Worm (Caenorhabditis elegans) whole organism, young adult: ENCODE results near the gene F57G12.2.

ENCODE experiments used
- B0035.1 ChIP-seq: sonication (generic microtip); optimal IDR thresholded peaks from 2 replicates; lab custom pipeline; 2016; ENCODE audit warnings: missing genetic modification characterization, mild to moderate bottlenecking, missing compliant biosample characterization, missing genotype, missing genetic modification reagents
- B0261.1 ChIP-seq: sonication (generic microtip); optimal IDR thresholded peaks from 2 replicates; lab custom pipeline; 2016; ENCODE audit warnings: mild to moderate bottlenecking, missing genetic modification characterization, moderate library complexity, missing compliant biosample characterization
- B0336.3 ChIP-seq: fragments of 200-800 bp; sonication (Bioruptor generic); IDR thresholded peaks from 2 replicates; pipeline ENCODE4 v1.3.6; 2022; ENCODE audit warnings: missing genetic modification characterization, missing compliant biosample characterization
- F10E7.11 ChIP-seq: sonication (generic microtip); optimal IDR thresholded peaks from 2 replicates; lab custom pipeline; 2017; ENCODE audit warnings: mild to moderate bottlenecking, missing genetic modification characterization, moderate library complexity, missing compliant biosample characterization
- F23B12.7 ChIP-seq: sonication (generic microtip); optimal IDR thresholded peaks from 2 replicates; lab custom pipeline; 2017; ENCODE audit warnings: missing genetic modification characterization, mild to moderate bottlenecking, missing compliant biosample characterization, antibody characterized with exemption, moderate library complexity; ENCODE audit not compliant: insufficient read depth
- F37B4.10 ChIP-seq: fragments of 200-800 bp; sonication (Bioruptor generic); IDR thresholded peaks from 2 replicates; pipeline ENCODE4 v1.3.6; 2022; ENCODE audit warnings: missing genetic modification characterization, missing compliant biosample characterization
- F39B2.1 ChIP-seq: fragments of 200-800 bp; sonication (Bioruptor generic); IDR thresholded peaks from 2 replicates; pipeline ENCODE4 v1.3.6; 2022; ENCODE audit warnings: missing genetic modification reagents, missing genetic modification characterization, missing compliant biosample characterization
- F49E8.2 ChIP-seq: sonication (generic microtip); optimal IDR thresholded peaks from 3 replicates; lab custom pipeline; 2017; ENCODE audit warnings: missing genetic modification characterization, mild to moderate bottlenecking, missing compliant biosample characterization, antibody characterized with exemption, moderate library complexity; ENCODE audit not compliant: insufficient read depth
- F57A8.1 ChIP-seq: fragments of 200-800 bp; sonication (Bioruptor generic); optimal IDR thresholded peaks from 2 replicates; lab custom pipeline; 2018; ENCODE audit warnings: mild to moderate bottlenecking, missing genetic modification characterization, moderate library complexity, missing compliant biosample characterization
- Y79H2A.3 ChIP-seq: fragments of 200-800 bp; sonication (Bioruptor generic); conservative IDR thresholded peaks from 2 replicates; pipeline ENCODE4 v1.3.6; 2022; ENCODE audit warnings: missing genetic modification reagents, missing genetic modification characterization, missing compliant biosample characterization
- aptf-3 ChIP-seq: fragments of 200-800 bp; sonication (Bioruptor generic); IDR thresholded peaks from 2 replicates; pipeline ENCODE4 v1.3.6; 2022; ENCODE audit warnings: missing genetic modification characterization, missing compliant biosample characterization
- athp-1 ChIP-seq: sonication (generic microtip); optimal IDR thresholded peaks from 2 replicates; lab custom pipeline; 2017; ENCODE audit warnings: mild to moderate bottlenecking, missing genetic modification characterization, missing compliant biosample characterization
- bed-1 ChIP-seq: fragments of 200-800 bp; sonication (Bioruptor generic); IDR thresholded peaks from 2 replicates; pipeline ENCODE4 v1.3.6; 2022; ENCODE audit warnings: missing genetic modification reagents, missing genetic modification characterization, missing compliant biosample characterization
- cebp-1 ChIP-seq, 2 experiments: fragments of 200-800 bp in 1 of 2; sonication (Bioruptor generic) in 1 of 2; sonication (generic microtip) in 1 of 2; IDR thresholded peaks in 1 of 2; optimal IDR thresholded peaks in 1 of 2; 2 replicates each; pipeline versions ENCODE4 v1.3.6 to Lab custom; 2017 to 2022; ENCODE audit warnings: missing compliant biosample characterization in 2 of 2, missing genetic modification characterization in 2 of 2, mild to moderate bottlenecking in 1 of 2, missing genetic modification reagents in 1 of 2, moderate library complexity in 1 of 2
- cebp-2 ChIP-seq: fragments of 200-800 bp; sonication (Bioruptor generic); IDR thresholded peaks from 2 replicates; pipeline ENCODE4 v1.3.6; 2022; ENCODE audit warnings: missing genetic modification characterization, missing compliant biosample characterization
- chd-7 ChIP-seq: sonication (generic microtip); optimal IDR thresholded peaks from 2 replicates; lab custom pipeline; 2016; ENCODE audit warnings: mild to moderate bottlenecking, missing genetic modification characterization, moderate library complexity, missing compliant biosample characterization
- efl-1 ChIP-seq: fragments of 150-350 bp; optimal IDR thresholded peaks from 2 replicates; lab custom pipeline; 2014; ENCODE audit warnings: missing biosample characterization, missing genetic modification reagents, missing genetic modification characterization
- egl-18 ChIP-seq: fragments of 200-800 bp; sonication (Bioruptor generic); IDR thresholded peaks from 2 replicates; pipeline ENCODE4 v1.3.6; 2022; ENCODE audit warnings: missing genetic modification reagents, missing genetic modification characterization, missing compliant biosample characterization
- hlh-12 ChIP-seq: sonication (generic microtip); optimal IDR thresholded peaks from 2 replicates; lab custom pipeline; 2016; ENCODE audit warnings: missing genetic modification characterization, missing compliant biosample characterization
- hlh-26 ChIP-seq: fragments of 200-800 bp; sonication (Bioruptor generic); conservative IDR thresholded peaks from 2 replicates; pipeline ENCODE4 v1.3.6; 2022; ENCODE audit warnings: missing genetic modification reagents, missing genetic modification characterization, missing compliant biosample characterization
- lin-26 ChIP-seq: fragments of 200-800 bp; sonication (Bioruptor generic); IDR thresholded peaks from 2 replicates; pipeline ENCODE4 v1.3.6; 2022; ENCODE audit warnings: missing genetic modification reagents, missing genetic modification characterization, missing compliant biosample characterization
- lin-40 ChIP-seq: sonication (generic microtip); optimal IDR thresholded peaks from 2 replicates; lab custom pipeline; 2016; ENCODE audit warnings: missing genetic modification characterization, mild to moderate bottlenecking, missing compliant biosample characterization, missing genotype, missing genetic modification reagents
- lin-54 ChIP-seq: fragments of 200-800 bp; sonication (Bioruptor generic); optimal IDR thresholded peaks from 2 replicates; lab custom pipeline; 2018; ENCODE audit warnings: mild to moderate bottlenecking, missing genetic modification characterization, missing compliant biosample characterization
- lir-1 ChIP-seq: fragments of 200-800 bp; sonication (Bioruptor generic); conservative IDR thresholded peaks from 2 replicates; pipeline ENCODE4 v1.3.6; 2022; ENCODE audit warnings: missing genetic modification reagents, missing genetic modification characterization, missing compliant biosample characterization
- lsl-1 ChIP-seq: fragments of 200-800 bp; sonication (Bioruptor generic); optimal IDR thresholded peaks from 2 replicates; lab custom pipeline; 2018; ENCODE audit warnings: mild to moderate bottlenecking, missing genetic modification characterization, moderate library complexity, missing compliant biosample characterization
- madf-10 ChIP-seq: sonication (generic microtip); optimal IDR thresholded peaks from 2 replicates; lab custom pipeline; 2016; ENCODE audit warnings: mild to moderate bottlenecking, missing genetic modification characterization, missing compliant biosample characterization
- nhr-179 ChIP-seq: sonication (generic microtip); optimal IDR thresholded peaks from 2 replicates; lab custom pipeline; 2016; ENCODE audit warnings: mild to moderate bottlenecking, missing genetic modification characterization, missing compliant biosample characterization
- nhr-27 ChIP-seq: fragments of 200-800 bp; sonication (Bioruptor generic); optimal IDR thresholded peaks from 2 replicates; lab custom pipeline; 2018; ENCODE audit warnings: mild to moderate bottlenecking, missing genetic modification characterization, moderate library complexity, missing compliant biosample characterization
- nhr-90 ChIP-seq: sonication (generic microtip); optimal IDR thresholded peaks from 2 replicates; lab custom pipeline; 2016; ENCODE audit warnings: missing genotype, mild to moderate bottlenecking, missing genetic modification characterization, missing compliant biosample characterization
- rec-8 ChIP-seq, 2 experiments: sonication (generic microtip); optimal IDR thresholded peaks; 2 replicates each; lab custom pipeline; 2016; ENCODE audit warnings: mild to moderate bottlenecking in 2 of 2, missing genetic modification characterization in 2 of 2, missing genetic modification reagents in 2 of 2, missing genotype in 2 of 2, missing biosample characterization in 1 of 2, missing compliant biosample characterization in 1 of 2, moderate library complexity in 1 of 2
- rpc-1 ChIP-seq, 2 experiments: fragments of 150-350 bp in 1 of 2; sonication (generic microtip) in 1 of 2; optimal IDR thresholded peaks; 2 replicates each; lab custom pipeline; 2014 to 2018; ENCODE audit warnings: missing biosample characterization in 1 of 2, missing genetic modification characterization in 1 of 2, missing genetic modification reagents in 1 of 2, missing genotype in 1 of 2
- snpc-4 ChIP-seq, 5 experiments: fragments of 150-350 bp in 1 of 5; sonication (generic microtip) in 4 of 5; optimal IDR thresholded peaks; 2 replicates each; lab custom pipeline; 2014 to 2018; ENCODE audit warnings: missing genetic modification characterization in 5 of 5, missing biosample characterization in 3 of 5, antibody characterized with exemption in 2 of 5, mild to moderate bottlenecking in 2 of 5, missing compliant biosample characterization in 2 of 5, missing genotype in 2 of 5, moderate library complexity in 2 of 5, missing genetic modification reagents in 1 of 5
- ztf-28 ChIP-seq: fragments of 200-800 bp; sonication (Bioruptor generic); IDR thresholded peaks from 2 replicates; pipeline ENCODE4 v1.3.6; 2022; ENCODE audit warnings: missing genetic modification reagents, missing genetic modification characterization, missing compliant biosample characterization

Gene F57G12.2

DNA sequence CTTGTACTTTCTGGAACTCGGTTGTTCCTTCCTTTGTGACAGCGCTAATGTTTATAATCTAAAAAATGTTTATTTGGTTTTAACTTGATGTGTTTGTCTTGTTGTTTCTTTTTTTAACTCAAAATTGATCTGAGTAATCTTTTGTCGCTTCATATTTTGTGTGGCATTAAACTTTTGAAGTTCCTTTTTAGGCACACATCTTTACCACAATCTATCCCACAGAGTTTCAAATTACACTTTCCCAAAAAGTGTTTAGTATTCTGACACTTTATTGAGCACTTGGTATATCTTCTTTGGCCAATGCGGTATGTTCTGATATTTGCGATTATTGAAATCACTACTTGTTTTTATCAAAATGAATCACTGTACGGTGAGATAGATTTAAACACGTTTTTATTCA, 34.5 kb downstream of the F57G12.2 start, which contains the start of gene lgc-18:
Gene lgc-18, plus strand, starts transcription at position 301 of the 400 bp plus-strand sequence.
- TF ChIP-seq cebp-1 (GFP tag; IDR thresholded peaks at IDR 0.05; lab: Robert Waterston, UW) (no peak), cebp-1 (tag; optimal IDR thresholded peaks at IDR 0.05; lab: Kevin White, UChicago) (no peak), F39B2.1 (GFP tag; lab: Robert Waterston, UW) (no peak), cebp-2 (GFP tag; lab: Robert Waterston, UW) (no peak), bed-1 (GFP tag; lab: Robert Waterston, UW) (no peak), rpc-1 (optimal IDR thresholded peaks at IDR 0.05; lab: Kevin White, UChicago) (no peak), rpc-1 (tag; optimal IDR thresholded peaks at IDR 0.05; lab: Kevin White, UChicago) (no peak), F37B4.10 (GFP tag; lab: Robert Waterston, UW) (no peak), snpc-4 (GFP tag; optimal IDR thresholded peaks at IDR 0.05; lab: Kevin White, UChicago) (no peak), snpc-4 (tag; optimal IDR thresholded peaks at IDR 0.05; lab: Kevin White, UChicago) (no peak), B0336.3 (GFP tag; lab: Robert Waterston, UW) (no peak), F23B12.7 (tag; lab: Kevin White, UChicago) (no peak), Y79H2A.3 (GFP tag; lab: Robert Waterston, UW) (no peak), rec-8 (tag; optimal IDR thresholded peaks at IDR 0.05; lab: Kevin White, UChicago) (no peak), chd-7 (no peak), egl-18 (no peak), lin-40 (tag; lab: Kevin White, UChicago) (no peak), aptf-3 (GFP tag; lab: Robert Waterston, UW) (no peak)

DNA sequence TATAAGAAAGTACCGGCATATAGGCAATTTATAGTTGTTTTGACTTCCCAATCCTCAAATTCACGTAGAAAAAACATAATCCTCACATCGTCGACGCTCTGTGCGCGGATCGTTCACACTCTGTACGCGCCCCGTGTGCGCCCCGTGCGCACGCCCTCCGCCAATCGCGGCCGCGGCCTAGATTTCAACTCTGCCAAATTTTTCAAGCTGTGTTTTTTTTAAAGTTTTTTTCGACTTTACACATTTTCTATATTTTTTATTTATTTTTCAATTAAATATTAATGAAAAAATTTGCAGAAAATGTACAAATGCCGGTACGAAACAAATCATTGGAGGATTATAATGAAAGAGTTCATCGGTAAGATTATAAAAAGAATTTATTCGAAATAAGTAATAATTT, 36.7 kb downstream of the F57G12.2 start, which contains the start of gene T01H10.11:
Gene T01H10.11, plus strand, starts transcription at position 301 of the 400 bp plus-strand sequence.
- no peak for TF ChIP-seq lir-1 (GFP tag; lab: Robert Waterston, UW)
- TF ChIP-seq madf-10 (tag; lab: Kevin White, UChicago): no peak
- TF ChIP-seq B0035.1 (tag; lab: Kevin White, UChicago): no peak

DNA sequence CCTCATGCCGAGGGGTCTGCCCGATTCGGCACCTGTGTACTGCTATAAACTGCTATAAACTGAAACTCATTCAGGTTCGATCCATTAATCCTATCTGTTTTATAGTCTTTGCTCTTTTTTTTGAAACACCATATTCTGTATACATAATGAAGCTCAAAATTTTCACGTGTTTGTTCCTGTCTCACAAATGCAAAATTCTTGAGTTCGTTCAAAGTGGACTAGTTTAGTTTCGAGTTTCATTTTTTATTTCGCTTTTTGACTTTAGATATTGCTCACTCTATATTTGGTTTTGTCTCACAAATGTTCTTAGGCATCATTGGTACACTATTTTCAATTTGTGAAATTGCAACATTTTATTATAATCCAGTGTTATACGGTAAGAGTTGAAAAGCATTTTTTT, 38.6 kb downstream of the F57G12.2 start, which contains the start of gene lgc-17:
Gene lgc-17, plus strand, starts transcription at position 301 of the 400 bp plus-strand sequence.
- TF ChIP-seq lin-54 (GFP tag; lab: Kevin White, UChicago) (no peak), athp-1 (tag; lab: Kevin White, UChicago) (no peak), nhr-179 (tag; lab: Kevin White, UChicago) (no peak), chd-7 (no peak), rec-8 (tag; optimal IDR thresholded peaks at IDR 0.05; lab: Kevin White, UChicago) (no peak)

DNA sequence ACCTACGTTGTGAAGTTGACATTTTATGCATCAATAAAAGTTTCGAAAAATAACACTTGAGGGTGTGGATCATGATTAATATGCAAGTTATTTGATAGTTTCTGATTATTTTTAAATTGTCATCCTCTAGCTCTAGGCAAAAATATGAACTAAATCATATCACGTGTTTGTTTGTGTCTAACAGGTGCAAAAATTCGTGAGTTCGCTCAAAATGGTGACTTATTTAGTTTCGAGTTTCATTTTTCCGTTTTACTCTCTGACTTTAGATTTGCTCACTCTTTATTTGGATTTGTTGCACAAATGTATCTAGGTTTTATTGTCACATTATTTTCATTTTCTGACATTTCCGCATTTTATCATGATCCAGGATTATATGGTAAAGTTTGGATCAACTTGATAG, 41.5 kb downstream of the F57G12.2 start, which contains the start of gene lgc-16:
Gene lgc-16, plus strand, starts transcription at position 301 of the 400 bp plus-strand sequence.
- no peak for TF ChIP-seq F57A8.1
- TF ChIP-seq lsl-1 (GFP tag; lab: Kevin White, UChicago): no peak
- TF ChIP-seq lin-26 (GFP tag; lab: Robert Waterston, UW): no peak
- no peak for TF ChIP-seq hlh-12 (tag; lab: Kevin White, UChicago)
- TF ChIP-seq rpc-1 (optimal IDR thresholded peaks at IDR 0.05; lab: Kevin White, UChicago): no peak
- TF ChIP-seq rpc-1 (tag; optimal IDR thresholded peaks at IDR 0.05; lab: Kevin White, UChicago): no peak
- TF ChIP-seq F49E8.2 (tag; lab: Kevin White, UChicago): no peak
- no peak for TF ChIP-seq B0261.1 (tag; lab: Kevin White, UChicago)

DNA sequence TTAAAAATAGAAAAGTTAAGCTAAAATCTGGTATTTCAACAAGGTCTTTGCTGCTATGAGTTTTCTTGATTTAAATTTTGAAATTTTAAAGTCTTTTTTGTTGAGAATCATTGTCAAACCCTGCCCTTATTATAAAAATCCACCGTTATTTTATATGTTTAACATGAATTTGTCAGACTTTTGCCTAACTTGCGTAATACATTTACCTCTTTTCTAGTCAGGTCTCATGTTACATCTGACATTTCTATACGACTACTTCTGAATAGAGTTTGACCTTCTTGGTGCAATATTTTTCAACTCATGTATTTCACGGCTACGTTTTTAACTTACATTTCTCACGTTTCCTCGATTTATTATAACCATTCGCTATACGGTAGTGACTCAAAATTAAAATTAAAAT, 45.8 kb downstream of the F57G12.2 start, which contains the start of gene lgc-15:
Gene lgc-15, plus strand, starts transcription at position 301 of the 400 bp plus-strand sequence.
- TF ChIP-seq efl-1 (no peak), ztf-28 (no peak), nhr-27 (tag; lab: Kevin White, UChicago) (no peak), F10E7.11 (tag; lab: Kevin White, UChicago) (no peak), nhr-90 (no peak), hlh-26 (GFP tag; lab: Robert Waterston, UW) (no peak)
